Worm (Caenorhabditis elegans) whole organism, young adult: ENCODE data around the gene ttr-16.

Experiments
- F57A8.1 ChIP-seq: fragments of 200-800 bp; sonication (Bioruptor generic); optimal IDR thresholded peaks from 2 replicates; lab custom pipeline; 2018; ENCODE audit warnings: mild to moderate bottlenecking, missing genetic modification characterization, moderate library complexity, missing compliant biosample characterization
- Y67H2A.10 ChIP-seq: fragments of 200-800 bp; sonication (Bioruptor generic); conservative IDR thresholded peaks from 2 replicates; pipeline ENCODE4 v1.3.6; 2022; ENCODE audit warnings: missing genetic modification reagents, missing genetic modification characterization, missing compliant biosample characterization
- aptf-3 ChIP-seq: fragments of 200-800 bp; sonication (Bioruptor generic); IDR thresholded peaks from 2 replicates; pipeline ENCODE4 v1.3.6; 2022; ENCODE audit warnings: missing genetic modification characterization, missing compliant biosample characterization
- bed-2 ChIP-seq: fragments of 200-800 bp; sonication (Bioruptor generic); IDR thresholded peaks from 2 replicates; pipeline ENCODE4 v1.3.6; 2022; ENCODE audit warnings: missing genetic modification reagents, missing genetic modification characterization, missing compliant biosample characterization
- him-1 ChIP-seq: sonication (generic microtip); optimal IDR thresholded peaks from 2 replicates; lab custom pipeline; 2016; ENCODE audit warnings: missing genotype, missing genetic modification reagents, missing genetic modification characterization, missing compliant biosample characterization
- lir-1 ChIP-seq: fragments of 200-800 bp; sonication (Bioruptor generic); conservative IDR thresholded peaks from 2 replicates; pipeline ENCODE4 v1.3.6; 2022; ENCODE audit warnings: missing genetic modification reagents, missing genetic modification characterization, missing compliant biosample characterization
- nfya-1 ChIP-seq: sonication (generic microtip); optimal IDR thresholded peaks from 2 replicates; lab custom pipeline; 2017; ENCODE audit warnings: antibody characterized with exemption, missing compliant biosample characterization, missing genetic modification characterization, borderline replicate concordance; ENCODE audit not compliant: insufficient read depth
- rec-8 ChIP-seq, 2 experiments: sonication (generic microtip); optimal IDR thresholded peaks; 2 replicates each; lab custom pipeline; 2016; ENCODE audit warnings: mild to moderate bottlenecking in 2 of 2, missing genetic modification characterization in 2 of 2, missing genetic modification reagents in 2 of 2, missing genotype in 2 of 2, missing biosample characterization in 1 of 2, missing compliant biosample characterization in 1 of 2, moderate library complexity in 1 of 2
- snpc-1.1 ChIP-seq: sonication (generic microtip); optimal IDR thresholded peaks from 2 replicates; lab custom pipeline; 2017; ENCODE audit warnings: missing genetic modification characterization, mild to moderate bottlenecking, missing compliant biosample characterization, antibody characterized with exemption, moderate library complexity, missing genotype, missing genetic modification reagents; ENCODE audit not compliant: insufficient read depth
- snpc-3.4 ChIP-seq: sonication (generic microtip); optimal IDR thresholded peaks from 2 replicates; lab custom pipeline; 2017; ENCODE audit warnings: missing genetic modification characterization, mild to moderate bottlenecking, missing compliant biosample characterization, antibody characterized with exemption, moderate library complexity, missing genotype, missing genetic modification reagents
- unc-130 ChIP-seq: sonication (generic microtip); optimal IDR thresholded peaks from 2 replicates; lab custom pipeline; 2016; ENCODE audit warnings: missing genetic modification reagents, missing genetic modification characterization, missing compliant biosample characterization
- unc-62 ChIP-seq: fragments of 150-350 bp; optimal IDR thresholded peaks from 2 replicates; lab custom pipeline; 2014; ENCODE audit warnings: missing biosample characterization, missing genetic modification reagents, missing genetic modification characterization

- TF ChIP-seq unc-130 (GFP tag; lab: Kevin White, UChicago) = no peak
- no peak for TF ChIP-seq aptf-3
- TF ChIP-seq Y67H2A.10 (GFP tag; lab: Robert Waterston, UW) = no peak
- no peak for TF ChIP-seq rec-8 (tag; optimal IDR thresholded peaks at IDR 0.05; lab: Kevin White, UChicago)
- no peak for TF ChIP-seq snpc-1.1
- no peak for TF ChIP-seq unc-62 (GFP tag; lab: Kevin White, UChicago)
- no peak for TF ChIP-seq F57A8.1
- no peak for TF ChIP-seq snpc-3.4 (tag; lab: Kevin White, UChicago)
- no peak for TF ChIP-seq him-1 (tag; lab: Kevin White, UChicago)
- TF ChIP-seq bed-2 (GFP tag; lab: Robert Waterston, UW) = no peak
- TF ChIP-seq nfya-1 (tag; lab: Kevin White, UChicago) = no peak
- no peak for TF ChIP-seq lir-1 (GFP tag; lab: Robert Waterston, UW)
Observed at ce11 chrIV:11063962-11064361, at the start of gene ttr-16.
